Fruit fly (Drosophila melanogaster): ENCODE data around the gene CG18493.
A peak's percentile ranks its signal among the peaks of the same experiment; 100 is the strongest.

CG18493 gene

dm6 chr3R:19393060-19393459, 3.0 kb downstream of the CG18493 start, which contains the start of gene CG3739:
Gene CG3739, plus strand, starts transcription at chr3R:19393360.
- TF ChIP-seq CG6808 (GFP tag; optimal IDR thresholded peaks at IDR 0.05) (no peak), CG9139 (GFP tag; optimal IDR thresholded peaks at IDR 0.05) (no peak), CG8119 (GFP tag; IDR thresholded peaks at IDR 0.05) (no peak), topi (GFP tag; optimal IDR thresholded peaks at IDR 0.05) (no peak)

dm6 chr3R:19398467-19398866, 8.4 kb downstream of the CG18493 start, which contains the start of gene CG31244:
Gene CG31244, minus strand, starts transcription at chr3R:19398567.
- no peak for TF ChIP-seq Sox15 (GFP tag; optimal IDR thresholded peaks at IDR 0.05)
- TF ChIP-seq CG7368 (GFP tag; optimal IDR thresholded peaks at IDR 0.05): no peak
- no peak for TF ChIP-seq CG11294 (GFP tag; IDR thresholded peaks at IDR 0.05)
- TF ChIP-seq Ets96B (tag; optimal IDR thresholded peaks at IDR 0.05): no peak
- no peak for TF ChIP-seq ss (GFP tag; optimal IDR thresholded peaks at IDR 0.05)
- TF ChIP-seq CG8319 (GFP tag; optimal IDR thresholded peaks at IDR 0.05): no peak
- TF ChIP-seq acj6 (GFP tag; optimal IDR thresholded peaks at IDR 0.05): no peak
- no peak for TF ChIP-seq Gug (GFP tag; IDR thresholded peaks at IDR 0.05)
- TF ChIP-seq Blimp-1 (GFP tag; optimal IDR thresholded peaks at IDR 0.05): no peak
- TF ChIP-seq Hr4 (GFP tag; optimal IDR thresholded peaks at IDR 0.05): no peak
- no peak for TF ChIP-seq fd59A (GFP tag; optimal IDR thresholded peaks at IDR 0.05)
- no peak for TF ChIP-seq dac (GFP tag; optimal IDR thresholded peaks at IDR 0.05)
- no peak for TF ChIP-seq vri (GFP tag; optimal IDR thresholded peaks at IDR 0.05)
- TF ChIP-seq CG11762 (GFP tag; optimal IDR thresholded peaks at IDR 0.05; ENCODE audit: insufficient read depth): no peak
- no peak for TF ChIP-seq achi (GFP tag; optimal IDR thresholded peaks at IDR 0.05)
- no peak for TF ChIP-seq net (GFP tag; optimal IDR thresholded peaks at IDR 0.05)
- TF ChIP-seq CG32006 (GFP tag; optimal IDR thresholded peaks at IDR 0.05): no peak
- no peak for TF ChIP-seq CG6854 (GFP tag; optimal IDR thresholded peaks at IDR 0.05)

- peak; percentile 77 for TF ChIP-seq spab (GFP tag; optimal IDR thresholded peaks at IDR 0.05)
- peak; percentile 69 for TF ChIP-seq fkh (GFP tag; optimal IDR thresholded peaks at IDR 0.05)
- peak; percentile 70 for TF ChIP-seq CG6808 (GFP tag; optimal IDR thresholded peaks at IDR 0.05)
- TF ChIP-seq CG6163 (GFP tag; IDR thresholded peaks at IDR 0.05): peak; percentile 89
- TF ChIP-seq Ets21C (GFP tag; optimal IDR thresholded peaks at IDR 0.05): peak; percentile 91
- TF ChIP-seq acj6 (GFP tag; optimal IDR thresholded peaks at IDR 0.05): peak; percentile 94
- TF ChIP-seq Eip78C (GFP tag): peak; percentile 97
- peak; percentile 84 for TF ChIP-seq fd59A (GFP tag; optimal IDR thresholded peaks at IDR 0.05)
- peak; percentile 86 for TF ChIP-seq CG4318 (GFP tag; optimal IDR thresholded peaks at IDR 0.05)
- TF ChIP-seq Smox (GFP tag; optimal IDR thresholded peaks at IDR 0.05): peak; percentile 93
- TF ChIP-seq CG3032 (tag; optimal IDR thresholded peaks at IDR 0.05): peak; percentile 93
- TF ChIP-seq CG8319 (GFP tag; optimal IDR thresholded peaks at IDR 0.05): peak; percentile 70
- TF ChIP-seq CG6792 (GFP tag; optimal IDR thresholded peaks at IDR 0.05): peak; percentile 89
- peak; percentile 10 for TF ChIP-seq Eip93F (GFP tag; optimal IDR thresholded peaks at IDR 0.05)
- TF ChIP-seq CG32006 (GFP tag; optimal IDR thresholded peaks at IDR 0.05): peak; percentile 94
- TF ChIP-seq eg (GFP tag; IDR thresholded peaks at IDR 0.05): peak; percentile 94
- TF ChIP-seq lz (GFP tag; optimal IDR thresholded peaks at IDR 0.05): peak; percentile 96
- TF ChIP-seq cyc (GFP tag; optimal IDR thresholded peaks at IDR 0.05): peak; percentile 93
- peak; percentile 90 for TF ChIP-seq net (GFP tag; optimal IDR thresholded peaks at IDR 0.05)
- peak; percentile 76 for TF ChIP-seq Hr38 (GFP tag; optimal IDR thresholded peaks at IDR 0.05)
- peak; percentile 91 for TF ChIP-seq Sox15 (GFP tag; optimal IDR thresholded peaks at IDR 0.05)
- peak; percentile 79 for TF ChIP-seq dsx (GFP tag; optimal IDR thresholded peaks at IDR 0.05; ENCODE audit: poor library complexity, severe bottlenecking)
- peak; percentile 95 for TF ChIP-seq Hr4 (GFP tag; optimal IDR thresholded peaks at IDR 0.05)
- peak; percentile 95 for TF ChIP-seq OdsH (GFP tag; optimal IDR thresholded peaks at IDR 0.05)
- TF ChIP-seq CG31627 (GFP tag; optimal IDR thresholded peaks at IDR 0.05): peak; percentile 96
- TF ChIP-seq Gug (GFP tag; IDR thresholded peaks at IDR 0.05): peak; percentile 93
- peak; percentile 94 for TF ChIP-seq Eip75B (GFP tag; optimal IDR thresholded peaks at IDR 0.05)
- no peak for TF ChIP-seq CG6854 (GFP tag; optimal IDR thresholded peaks at IDR 0.05)
- TF ChIP-seq CG11294 (GFP tag; IDR thresholded peaks at IDR 0.05): peak; percentile 88
- TF ChIP-seq achi (GFP tag; optimal IDR thresholded peaks at IDR 0.05): peak; percentile 94
- peak; percentile 95 for TF ChIP-seq pdm3 (GFP tag; optimal IDR thresholded peaks at IDR 0.05)
- TF ChIP-seq Lpt (GFP tag; optimal IDR thresholded peaks at IDR 0.05): peak; percentile 89
- TF ChIP-seq ss (GFP tag; optimal IDR thresholded peaks at IDR 0.05): peak in 1 of 2 experiments; percentile 51
- peak; percentile 87 for TF ChIP-seq vri (GFP tag; optimal IDR thresholded peaks at IDR 0.05)
- TF ChIP-seq CG16779 (tag; optimal IDR thresholded peaks at IDR 0.05): peak; percentile 45
- TF ChIP-seq CG34406 (GFP tag; optimal IDR thresholded peaks at IDR 0.05): peak; percentile 91
- TF ChIP-seq Ets96B (tag; optimal IDR thresholded peaks at IDR 0.05): peak; percentile 90
- peak; percentile 92 for TF ChIP-seq CG3919 (GFP tag; optimal IDR thresholded peaks at IDR 0.05)
- peak; percentile 97 for TF ChIP-seq svp (GFP tag)
These were observed 13.0 kb downstream of the CG18493 start, which contains the start of the genes Ino80 and Aptx for dm6 chr3R:19403096-19403515. Gene Ino80, minus strand, starts transcription at chr3R:19403153. Gene Aptx, plus strand, starts transcription at chr3R:19403455.
